Fruit fly (Drosophila melanogaster) whole organism, wandering third instar larva: ENCODE data around the gene CG11596.
A peak's percentile ranks its signal among the peaks of the same experiment; 100 is the strongest.

Source experiments
- Abd-B ChIP-seq: fragments of >200 bp; optimal IDR thresholded peaks from 2 replicates; lab custom pipeline; 2017; ENCODE audit warnings: missing biosample characterization, missing genetic modification characterization
- CG9705 ChIP-seq: fragments of 200-800 bp; sonication (Bioruptor generic); optimal IDR thresholded peaks from 2 replicates; lab custom pipeline; 2018; ENCODE audit warnings: missing biosample characterization, mild to moderate bottlenecking, missing genetic modification characterization
- CrebA ChIP-seq: fragments of 200-800 bp; sonication (Bioruptor generic); optimal IDR thresholded peaks from 2 replicates; lab custom pipeline; 2016; ENCODE audit warnings: missing biosample characterization, mild to moderate bottlenecking, missing genetic modification characterization, borderline replicate concordance
- Dfd ChIP-seq: fragments of >200 bp; optimal IDR thresholded peaks from 2 replicates; lab custom pipeline; 2017; ENCODE audit warnings: missing biosample characterization, missing genetic modification characterization
- Dif ChIP-seq: fragments of 200-275, 200-300 bp; sonication (Bioruptor generic); optimal IDR thresholded peaks from 2 replicates; lab custom pipeline; 2018; ENCODE audit warnings: missing biosample characterization, missing genetic modification characterization; ENCODE audit not compliant: partially characterized antibody
- HLH106 ChIP-seq: fragments of 200-800 bp; optimal IDR thresholded peaks from 3 replicates; lab custom pipeline; 2019; ENCODE audit warnings: missing biosample characterization, mild to moderate bottlenecking, missing genetic modification characterization, moderate library complexity
- Hr78 ChIP-seq: fragments of >200 bp; optimal IDR thresholded peaks from 2 replicates; lab custom pipeline; 2017; ENCODE audit warnings: missing biosample characterization, missing genetic modification characterization
- Hr83 ChIP-seq: fragments of 200-300 bp; sonication (Bioruptor generic); optimal IDR thresholded peaks from 2 replicates; lab custom pipeline; 2016; ENCODE audit warnings: missing biosample characterization, mild to moderate bottlenecking, missing genetic modification characterization, moderate library complexity; ENCODE audit not compliant: poor library complexity, severe bottlenecking
- Jra ChIP-seq: sonication (Bioruptor generic); optimal IDR thresholded peaks from 2 replicates; lab custom pipeline; 2016; ENCODE audit warnings: missing biosample characterization, missing genetic modification characterization
- Mio ChIP-seq: sonication (Bioruptor generic); optimal IDR thresholded peaks from 2 replicates; lab custom pipeline; 2016; ENCODE audit warnings: missing biosample characterization, missing genetic modification characterization
- Myc ChIP-seq: fragments of >200 bp; optimal IDR thresholded peaks from 2 replicates; lab custom pipeline; 2017
- N ChIP-seq: fragments of >200 bp; optimal IDR thresholded peaks from 2 replicates; lab custom pipeline; 2018; ENCODE audit warnings: missing biosample characterization, missing external identifiers, missing genetic modification characterization
- OdsH ChIP-seq: fragments of 200-800 bp; sonication (Bioruptor generic); optimal IDR thresholded peaks from 2 replicates; lab custom pipeline; 2016; ENCODE audit warnings: missing biosample characterization, mild to moderate bottlenecking, missing genetic modification characterization
- Rel ChIP-seq, 2 experiments: fragments of 200-800 bp; sonication (Bioruptor generic) in 1 of 2; optimal IDR thresholded peaks; 2 replicates in 1 of 2; 3 replicates in 1 of 2; lab custom pipeline; 2016 to 2019; ENCODE audit warnings: mild to moderate bottlenecking in 2 of 2, missing biosample characterization in 2 of 2, missing genetic modification characterization in 2 of 2, moderate library complexity in 1 of 2
- Sp1 ChIP-seq: fragments of 200-800 bp; sonication (Bioruptor generic); optimal IDR thresholded peaks from 3 replicates; lab custom pipeline; 2019; ENCODE audit warnings: missing biosample characterization, mild to moderate bottlenecking, missing genetic modification characterization, moderate library complexity
- Vsx2 ChIP-seq: fragments of 200-300, 225-300 bp; sonication (Bioruptor generic); optimal IDR thresholded peaks from 2 replicates; lab custom pipeline; 2018; ENCODE audit warnings: missing biosample characterization, missing genetic modification characterization; ENCODE audit not compliant: partially characterized antibody
- brk ChIP-seq: fragments of 200-800 bp; sonication (Bioruptor generic); optimal IDR thresholded peaks from 2 replicates; lab custom pipeline; 2016; ENCODE audit warnings: missing biosample characterization, mild to moderate bottlenecking, missing genetic modification characterization
- dmrt93B ChIP-seq: fragments of 200-800 bp; sonication (Bioruptor generic); optimal IDR thresholded peaks from 2 replicates; lab custom pipeline; 2018; ENCODE audit warnings: missing biosample characterization, mild to moderate bottlenecking, missing genetic modification characterization
- dsf ChIP-seq: sonication (Bioruptor generic); optimal IDR thresholded peaks from 2 replicates; lab custom pipeline; 2016; ENCODE audit warnings: missing biosample characterization, missing genetic modification characterization, borderline replicate concordance
- ey ChIP-seq: fragments of 200-800 bp; sonication (Bioruptor generic); optimal IDR thresholded peaks from 2 replicates; lab custom pipeline; 2016; ENCODE audit warnings: missing biosample characterization, missing genetic modification characterization
- foxo ChIP-seq, 2 experiments: fragments of 200-800 bp; sonication (Bioruptor generic); optimal IDR thresholded peaks; 2 replicates in 1 of 2; 3 replicates in 1 of 2; lab custom pipeline; 2016 to 2017; ENCODE audit warnings: missing biosample characterization in 2 of 2, missing genetic modification characterization in 2 of 2
- fru ChIP-seq: fragments of 200-800 bp; sonication (Bioruptor generic); optimal IDR thresholded peaks from 3 replicates; lab custom pipeline; 2016; ENCODE audit warnings: missing biosample characterization, mild to moderate bottlenecking, missing genetic modification characterization
- h ChIP-seq: fragments of 200-800 bp; sonication (Bioruptor generic); optimal IDR thresholded peaks from 3 replicates; lab custom pipeline; 2016; ENCODE audit warnings: missing biosample characterization, mild to moderate bottlenecking, missing genetic modification characterization
- jim ChIP-seq: fragments of 175-275, 200-325 bp; sonication (Bioruptor generic); optimal IDR thresholded peaks from 2 replicates; lab custom pipeline; 2016; ENCODE audit warnings: missing biosample characterization, mild to moderate bottlenecking, missing genetic modification characterization
- lola ChIP-seq: fragments of >200 bp; optimal IDR thresholded peaks from 2 replicates; lab custom pipeline; 2017; ENCODE audit warnings: missing biosample characterization, missing genetic modification characterization
- rgr ChIP-seq: fragments of 200-800 bp; sonication (Bioruptor generic); optimal IDR thresholded peaks from 3 replicates; lab custom pipeline; 2016; ENCODE audit warnings: missing biosample characterization, mild to moderate bottlenecking, missing genetic modification characterization
- sage ChIP-seq: fragments of 200-800 bp; sonication (Bioruptor generic); optimal IDR thresholded peaks from 2 replicates; lab custom pipeline; 2016; ENCODE audit warnings: missing biosample characterization, mild to moderate bottlenecking, missing genetic modification characterization
- sv ChIP-seq: fragments of 200-800 bp; sonication (Bioruptor generic); optimal IDR thresholded peaks from 3 replicates; lab custom pipeline; 2016; ENCODE audit warnings: missing biosample characterization, missing genetic modification characterization
- tai ChIP-seq: sonication (Bioruptor generic); optimal IDR thresholded peaks from 2 replicates; lab custom pipeline; 2016; ENCODE audit warnings: missing biosample characterization, missing genetic modification characterization
- woc ChIP-seq: sonication (Bioruptor generic); optimal IDR thresholded peaks from 2 replicates; lab custom pipeline; 2016; ENCODE audit warnings: missing biosample characterization, mild to moderate bottlenecking, missing genetic modification characterization

CG11596 gene

DNA sequence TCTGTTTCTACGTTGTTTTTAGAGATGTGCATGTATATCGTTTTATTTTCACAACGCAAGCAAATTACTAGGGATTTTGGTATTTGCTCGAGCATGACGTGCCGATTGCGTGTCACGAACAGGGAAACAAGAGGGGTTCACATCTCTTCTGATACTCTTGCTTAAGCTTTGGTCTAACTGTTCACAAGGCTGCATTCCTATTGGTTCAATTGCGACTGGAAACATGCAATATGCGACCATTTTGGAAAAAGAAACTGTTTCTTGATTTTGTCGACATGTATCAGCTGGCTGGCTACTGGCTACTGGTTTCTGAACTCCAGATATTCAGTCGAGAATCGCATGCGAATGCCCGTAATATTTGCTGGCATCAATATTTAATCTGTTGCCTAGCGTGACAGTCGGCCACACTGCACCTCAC, 47.3 kb upstream of the CG11596 start, which contains the start of gene Coa8 (continued):
- peak; percentile 32 for TF ChIP-seq h
- TF ChIP-seq Mio (GFP tag; lab: Kevin White, UChicago): no peak
- TF ChIP-seq Abd-B (GFP tag; lab: Kevin White, UChicago): no peak
- peak; percentile 17 for TF ChIP-seq woc
- TF ChIP-seq foxo (GFP tag; optimal IDR thresholded peaks at IDR 0.05; lab: Kevin White, UChicago): peak in 1 of 2 experiments; percentile 50
- no peak for TF ChIP-seq Dfd (GFP tag; lab: Kevin White, UChicago)
- TF ChIP-seq Dif (GFP tag; lab: Kevin White, UChicago): no peak
- TF ChIP-seq Hr78 (GFP tag; lab: Kevin White, UChicago): no peak
- peak; percentile 41 for TF ChIP-seq rgr (GFP tag; lab: Kevin White, UChicago)

DNA sequence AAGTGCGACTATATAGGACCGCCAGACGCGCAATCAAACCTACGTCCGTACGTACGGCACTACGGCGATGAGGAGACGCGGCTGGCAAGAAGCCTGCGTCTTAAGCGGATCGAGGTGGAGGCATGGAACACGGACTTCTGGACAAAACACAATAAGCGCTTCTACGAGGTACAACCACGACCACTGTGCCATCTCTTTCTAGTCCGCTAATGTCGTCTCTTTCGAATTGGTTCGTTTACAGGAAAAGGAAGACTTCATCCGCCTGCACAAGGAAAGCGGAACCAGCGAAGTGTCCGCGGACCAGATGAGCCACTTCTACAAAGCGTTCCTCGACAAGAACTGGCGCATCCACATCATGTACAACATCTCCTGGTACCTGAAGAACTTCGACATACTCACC, 46.7 kb upstream of the CG11596 start:
- TF ChIP-seq dmrt93B: no peak
- no peak for TF ChIP-seq CG9705 (GFP tag; lab: Kevin White, UChicago)
- no peak for TF ChIP-seq Hr78 (GFP tag; lab: Kevin White, UChicago)
- TF ChIP-seq, all 38 proteins: peak for 0

DNA sequence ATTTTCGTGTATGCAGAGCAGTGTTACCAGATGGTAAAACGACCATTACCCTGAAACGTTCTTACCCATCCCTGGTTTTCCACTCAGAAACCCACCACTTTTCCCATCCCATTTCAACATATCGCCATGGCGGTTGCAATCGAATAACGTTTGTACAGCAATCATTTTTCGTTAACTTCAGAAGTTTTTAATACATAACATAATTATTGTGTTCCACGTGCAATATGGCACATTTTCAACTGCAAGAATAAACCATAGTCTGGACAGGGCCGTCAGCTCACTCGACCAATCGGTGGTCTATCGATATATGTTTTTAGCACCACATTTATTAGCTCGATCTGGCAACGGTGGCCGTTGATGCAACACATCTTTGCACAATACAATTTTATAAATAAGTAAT, 37.6 kb upstream of the CG11596 start, which contains the start of the genes trr and mRpL16:
Gene trr, minus strand, starts transcription at position 25 of the 400 bp plus-strand sequence.
Gene mRpL16, plus strand, starts transcription at position 331 of the 400 bp plus-strand sequence.
- TF ChIP-seq Sp1: peak; percentile 43
- no peak for TF ChIP-seq Rel (GFP tag; optimal IDR thresholded peaks at IDR 0.05; lab: Kevin White, UChicago)
- TF ChIP-seq Rel (tag; optimal IDR thresholded peaks at IDR 0.05; lab: Kevin White, UChicago): peak; percentile 52
- TF ChIP-seq OdsH: no peak
- TF ChIP-seq h: no peak
- TF ChIP-seq Jra: no peak
- no peak for TF ChIP-seq tai (GFP tag; lab: Kevin White, UChicago)
- TF ChIP-seq CG9705 (GFP tag; lab: Kevin White, UChicago): peak; percentile 33
- TF ChIP-seq N (GFP tag; lab: Kevin White, UChicago): no peak
- no peak for TF ChIP-seq Vsx2 (GFP tag; lab: Kevin White, UChicago)
- TF ChIP-seq Hr83 (GFP tag; lab: Kevin White, UChicago): no peak
- TF ChIP-seq lola (GFP tag; lab: Kevin White, UChicago): no peak
- TF ChIP-seq HLH106 (tag; lab: Kevin White, UChicago): peak; percentile 58
- TF ChIP-seq jim (GFP tag; lab: Kevin White, UChicago): no peak
- no peak for TF ChIP-seq sage (GFP tag; lab: Kevin White, UChicago)
- peak; percentile 63 for TF ChIP-seq Myc (lab: Kevin White, UChicago)
- TF ChIP-seq fru: no peak
- no peak for TF ChIP-seq brk (GFP tag; lab: Kevin White, UChicago)

DNA sequence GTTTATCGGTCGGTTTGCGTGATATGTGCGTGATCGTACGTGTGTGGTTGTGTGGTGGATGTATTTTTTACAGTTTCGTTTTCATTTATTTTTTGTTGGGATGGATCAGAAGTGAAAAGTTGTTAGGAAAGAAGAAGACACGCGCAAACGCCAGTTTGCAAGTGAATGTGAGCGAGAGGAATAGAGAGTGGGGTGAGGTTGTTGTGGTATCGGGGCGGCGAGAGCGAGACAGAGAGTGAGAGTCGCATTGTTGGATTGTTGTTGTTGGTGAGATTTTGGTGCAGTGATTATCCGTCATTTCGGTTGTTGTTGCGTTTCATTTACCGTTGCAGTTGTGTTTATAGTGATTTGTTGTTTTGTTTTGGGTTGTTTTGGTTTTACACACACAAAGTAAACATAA, 34.0 kb upstream of the CG11596 start:
- no peak for TF ChIP-seq lola (GFP tag; lab: Kevin White, UChicago)
- TF ChIP-seq Hr83 (GFP tag; lab: Kevin White, UChicago): no peak
- no peak for TF ChIP-seq CG9705 (GFP tag; lab: Kevin White, UChicago)
- no peak for TF ChIP-seq sv
- no peak for TF ChIP-seq tai (GFP tag; lab: Kevin White, UChicago)
- TF ChIP-seq brk (GFP tag; lab: Kevin White, UChicago): no peak
- no peak for TF ChIP-seq rgr (GFP tag; lab: Kevin White, UChicago)
- TF ChIP-seq jim (GFP tag; lab: Kevin White, UChicago): no peak
- no peak for TF ChIP-seq CrebA (GFP tag; lab: Kevin White, UChicago)
- no peak for TF ChIP-seq Myc (lab: Kevin White, UChicago)
- no peak for TF ChIP-seq HLH106 (tag; lab: Kevin White, UChicago)
- no peak for TF ChIP-seq dmrt93B
- TF ChIP-seq N (GFP tag; lab: Kevin White, UChicago): no peak
- TF ChIP-seq fru: no peak
- no peak for TF ChIP-seq Dif (GFP tag; lab: Kevin White, UChicago)

DNA sequence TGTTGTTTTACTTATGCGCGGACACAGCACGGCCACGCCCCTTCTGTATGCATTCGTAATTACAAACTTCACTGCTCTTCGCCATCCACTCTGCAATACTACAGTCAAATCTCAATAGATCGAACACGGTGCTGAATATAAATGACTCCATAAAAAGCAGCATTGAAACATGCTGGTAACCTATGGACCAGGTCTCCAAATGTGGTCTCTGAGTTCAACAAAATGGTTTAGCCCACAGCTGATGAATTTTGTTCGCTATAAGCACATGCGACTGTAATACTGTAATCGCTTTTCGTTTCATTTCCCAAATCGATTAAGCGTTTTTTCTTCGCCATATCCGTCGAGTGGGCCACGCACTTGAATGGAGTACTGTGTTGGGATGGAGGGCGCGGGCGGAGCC, 30.1 kb upstream of the CG11596 start:
- TF ChIP-seq CrebA (GFP tag; lab: Kevin White, UChicago) (no peak), h (peak; percentile 56), HLH106 (tag; lab: Kevin White, UChicago) (peak; percentile 31), dsf (GFP tag; lab: Kevin White, UChicago) (no peak), Sp1 (peak; percentile 43), sv (no peak), foxo (GFP tag; optimal IDR thresholded peaks at IDR 0.05; lab: Kevin White, UChicago) (peak in 1 of 2 experiments; percentile 60), ey (GFP tag; lab: Kevin White, UChicago) (peak; percentile 54), fru (peak; percentile 45)
- TF ChIP-seq, all 38 proteins: peak for 6
